Fruit fly (Drosophila melanogaster): ENCODE measurements around the gene pan.

DNA sequence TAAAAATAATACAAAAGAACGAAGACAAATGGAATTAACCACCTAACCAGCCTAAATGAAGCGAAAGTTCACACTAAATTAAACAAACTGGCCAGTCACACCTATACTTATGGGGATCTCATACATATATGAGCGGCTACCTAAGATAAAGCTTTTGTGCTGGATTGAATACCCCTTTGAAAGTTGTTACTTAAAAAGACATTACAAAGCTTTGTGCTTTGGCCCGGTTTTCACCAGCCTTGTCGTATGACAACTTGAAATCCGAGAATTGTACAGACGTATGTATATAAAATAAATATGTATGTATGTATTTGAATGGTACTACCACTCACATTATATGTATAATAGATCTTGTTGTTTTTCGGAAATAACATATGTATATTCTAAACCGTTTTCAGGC is 86.9 kb downstream of the pan start, which contains the start of gene CG31997:
- TF ChIP-seq Sp1 (GFP tag; optimal IDR thresholded peaks at IDR 0.05) = no peak
- TF ChIP-seq Dfd (GFP tag; optimal IDR thresholded peaks at IDR 0.05) = no peak
- TF ChIP-seq dmrt93B (GFP tag; optimal IDR thresholded peaks at IDR 0.05) = no peak
- TF ChIP-seq psq (GFP tag; optimal IDR thresholded peaks at IDR 0.05) = no peak
- TF ChIP-seq dl (GFP tag; optimal IDR thresholded peaks at IDR 0.05; ENCODE audit: insufficient read depth in 1 of 2, partially characterized antibody in 2 of 2) = no peak
- TF ChIP-seq Hr83 (GFP tag; optimal IDR thresholded peaks at IDR 0.05; ENCODE audit: poor library complexity, severe bottlenecking) = no peak
- TF ChIP-seq CrebA (GFP tag; optimal IDR thresholded peaks at IDR 0.05; ENCODE audit: borderline replicate concordance) = no peak
- no peak for TF ChIP-seq OdsH (GFP tag; optimal IDR thresholded peaks at IDR 0.05)
- peak; percentile 80 for TF ChIP-seq fru (GFP tag; optimal IDR thresholded peaks at IDR 0.05)
- TF ChIP-seq h (GFP tag; optimal IDR thresholded peaks at IDR 0.05) = no peak
- TF ChIP-seq Hr78 (GFP tag; optimal IDR thresholded peaks at IDR 0.05) = no peak
- no peak for TF ChIP-seq tai (GFP tag; optimal IDR thresholded peaks at IDR 0.05)
- TF ChIP-seq br (GFP tag; optimal IDR thresholded peaks at IDR 0.05) = no peak

All from whole organism, wandering third instar larva.